Worm (Caenorhabditis elegans) whole organism, L2 larva: ENCODE measurements around the gene tag-290.

Source experiments
- ama-1 ChIP-seq: fragments of 150-350 bp; optimal IDR thresholded peaks from 2 replicates; lab custom pipeline; 2018; ENCODE audit warnings: inconsistent platforms
- lin-39 ChIP-seq: fragments of 150-350 bp; optimal IDR thresholded peaks from 2 replicates; lab custom pipeline; 2014; ENCODE audit warnings: missing biosample characterization, missing genetic modification reagents, missing genetic modification characterization
- mdl-1 ChIP-seq, 2 experiments: fragments of 150-350 bp in 1 of 2; sonication (generic microtip) in 1 of 2; optimal IDR thresholded peaks; 2 replicates each; lab custom pipeline; 2017; ENCODE audit warnings: missing biosample characterization in 2 of 2, missing genetic modification characterization in 2 of 2
- snpc-4 ChIP-seq: fragments of 150-350 bp; optimal IDR thresholded peaks from 2 replicates; lab custom pipeline; 2014; ENCODE audit warnings: missing biosample characterization, missing genetic modification characterization
- ztf-11 ChIP-seq: sonication (generic microtip); optimal IDR thresholded peaks from 2 replicates; lab custom pipeline; 2017; ENCODE audit warnings: missing biosample characterization, missing genetic modification characterization

DNA sequence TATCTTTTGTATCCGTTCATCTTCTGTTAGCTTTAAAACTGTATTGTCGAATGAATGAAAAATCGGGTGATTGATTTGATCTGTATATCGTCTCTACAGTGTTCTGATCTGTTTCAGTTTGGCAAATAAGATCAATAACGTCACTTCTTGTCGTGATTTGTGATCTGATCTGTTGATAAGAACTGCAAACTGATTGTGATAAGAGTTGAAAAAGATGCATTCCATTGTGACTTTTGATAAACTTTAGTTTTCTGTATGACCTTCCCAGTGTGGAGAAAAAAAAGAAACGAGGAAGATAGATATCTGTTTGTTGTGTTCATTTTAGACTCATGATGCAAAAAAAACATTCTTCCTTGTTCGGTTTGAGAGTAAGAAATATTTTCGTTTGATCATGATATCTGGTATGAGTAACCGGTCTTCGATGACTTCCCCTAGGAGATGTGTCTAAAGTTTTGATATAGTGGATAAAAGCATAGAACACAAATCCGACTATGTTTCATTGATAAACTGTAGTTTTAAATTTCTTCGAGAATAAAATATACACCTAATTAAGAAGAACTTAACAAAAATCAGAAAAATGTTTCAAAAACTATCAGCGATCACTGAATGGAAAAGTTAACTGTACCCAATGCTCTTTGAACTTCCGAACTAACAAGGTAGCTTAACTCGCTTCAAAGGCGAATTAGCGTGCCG is 1.8 kb downstream of the tag-290 start:
- TF ChIP-seq snpc-4 (tag; lab: Kevin White, UChicago) (no peak), lin-39 (tag; lab: Kevin White, UChicago) (no peak), ztf-11 (tag; lab: Kevin White, UChicago) (no peak), mdl-1 (tag; optimal IDR thresholded peaks at IDR 0.05; lab: Kevin White, UChicago) (no peak), ama-1 (lab: Kevin White, UChicago) (no peak)
